Worm (Caenorhabditis elegans) whole organism, midembryonic: ENCODE results near the gene ceeh-2.

ENCODE experiments used
- T22C8.4 ChIP-seq: fragments of 200-800 bp; sonication (Bioruptor generic); IDR thresholded peaks from 2 replicates; pipeline ENCODE4 v1.3.6; 2022; ENCODE audit warnings: missing genetic modification characterization, missing compliant biosample characterization
- cog-1 ChIP-seq: sonication (generic microtip); optimal IDR thresholded peaks from 2 replicates; lab custom pipeline; 2016; ENCODE audit warnings: missing genetic modification characterization, missing compliant biosample characterization
- flt-1 ChIP-seq: fragments of 200-800 bp; sonication (Bioruptor generic); IDR thresholded peaks from 2 replicates; pipeline ENCODE4 v1.3.6; 2022; ENCODE audit warnings: missing genetic modification characterization, missing compliant biosample characterization
- klf-2 ChIP-seq: fragments of 200-800 bp; sonication (Bioruptor generic); conservative IDR thresholded peaks from 2 replicates; pipeline ENCODE4 v1.3.6; 2022; ENCODE audit warnings: missing genetic modification reagents, missing genetic modification characterization, missing compliant biosample characterization
- med-1 ChIP-seq: sonication (generic microtip); optimal IDR thresholded peaks from 2 replicates; lab custom pipeline; 2017; ENCODE audit warnings: missing genetic modification characterization, mild to moderate bottlenecking, missing compliant biosample characterization, antibody characterized with exemption, missing genetic modification reagents; ENCODE audit not compliant: insufficient read depth
- ref-1 ChIP-seq: fragments of 200-800 bp; sonication (Bioruptor generic); conservative IDR thresholded peaks from 2 replicates; pipeline ENCODE4 v1.3.6; 2022; ENCODE audit warnings: missing genetic modification reagents, missing genetic modification characterization, missing compliant biosample characterization
- tab-1 ChIP-seq: fragments of 200-800 bp; sonication (Bioruptor generic); IDR thresholded peaks from 2 replicates; pipeline ENCODE4 v1.3.6; 2022; ENCODE audit warnings: missing genetic modification characterization, missing compliant biosample characterization
- ztf-23 ChIP-seq: fragments of 200-800 bp; sonication (Bioruptor generic); IDR thresholded peaks from 2 replicates; pipeline ENCODE4 v1.3.6; 2022; ENCODE audit warnings: missing genetic modification reagents, missing genetic modification characterization, missing compliant biosample characterization
- ztf-29 ChIP-seq: fragments of 200-800 bp; sonication (Bioruptor generic); IDR thresholded peaks from 2 replicates; pipeline ENCODE4 v1.3.6; 2022; ENCODE audit warnings: missing genetic modification reagents, missing genetic modification characterization, missing compliant biosample characterization

ceeh-2 gene

ce11 chrV:10314371-10314770 lies 43.3 kb downstream of the ceeh-2 start, which contains the start of gene trx-2:
Gene trx-2 (plus strand): TSS chrV:10314671.
- TF ChIP-seq flt-1 (GFP tag; lab: Robert Waterston, UW) (no peak), T22C8.4 (GFP tag; lab: Robert Waterston, UW) (no peak), tab-1 (GFP tag; lab: Robert Waterston, UW) (no peak), med-1 (GFP tag; lab: Kevin White, UChicago) (no peak)

- TF ChIP-seq ref-1 (no peak), klf-2 (GFP tag; lab: Robert Waterston, UW) (no peak), ztf-23 (GFP tag; lab: Robert Waterston, UW) (no peak), ztf-29 (GFP tag; lab: Robert Waterston, UW) (no peak), tab-1 (GFP tag; lab: Robert Waterston, UW) (no peak), flt-1 (GFP tag; lab: Robert Waterston, UW) (no peak)
These were observed 43.8 kb downstream of the ceeh-2 start, which contains the start of gene gcy-6 for ce11 chrV:10313953-10314352. Gene gcy-6 (minus strand): TSS chrV:10314053.

- TF ChIP-seq tab-1 (GFP tag; lab: Robert Waterston, UW) (no peak), med-1 (GFP tag; lab: Kevin White, UChicago) (no peak), ztf-29 (GFP tag; lab: Robert Waterston, UW) (no peak), cog-1 (no peak), T22C8.4 (GFP tag; lab: Robert Waterston, UW) (no peak), ref-1 (no peak), klf-2 (GFP tag; lab: Robert Waterston, UW) (no peak)
These were observed 50.4 kb downstream of the ceeh-2 start, which contains the start of gene che-12 for ce11 chrV:10307283-10307682. Gene che-12 (minus strand): TSS chrV:10307383.
